Worm (Caenorhabditis elegans) whole organism, L2 larva: ENCODE data around the gene Y51H7C.10.

Experiments used
- F13H6.1 ChIP-seq: sonication (generic microtip); optimal IDR thresholded peaks from 2 replicates; lab custom pipeline; 2016; ENCODE audit warnings: missing genetic modification characterization, missing compliant biosample characterization
- aly-2 ChIP-seq: fragments of 150-350 bp; optimal IDR thresholded peaks from 2 replicates; lab custom pipeline; 2014; ENCODE audit warnings: missing biosample characterization, missing genetic modification characterization
- nhr-12 ChIP-seq: fragments of 150-350 bp; optimal IDR thresholded peaks from 2 replicates; lab custom pipeline; 2014; ENCODE audit warnings: missing biosample characterization, missing genetic modification characterization
- skn-1 ChIP-seq: sonication (generic microtip); optimal IDR thresholded peaks from 2 replicates; lab custom pipeline; 2017; ENCODE audit warnings: missing biosample characterization, missing genetic modification characterization
- sma-3 ChIP-seq: sonication (generic microtip); optimal IDR thresholded peaks from 2 replicates; lab custom pipeline; 2016; ENCODE audit warnings: missing genetic modification reagents, missing genetic modification characterization, missing compliant biosample characterization

- no peak for TF ChIP-seq F13H6.1 (tag; lab: Kevin White, UChicago)
- TF ChIP-seq sma-3: no peak
- TF ChIP-seq nhr-12: no peak
- no peak for TF ChIP-seq aly-2 (tag; lab: Kevin White, UChicago)
- no peak for TF ChIP-seq skn-1 (tag; lab: Kevin White, UChicago)
Observed at ce11 chrII:1385280-1385679, 38.3 kb downstream of the Y51H7C.10 start, which contains the start of gene F54D12.7.
